Fruit fly (Drosophila melanogaster): ENCODE results near the gene CG31802.

CG31802 gene

DNA sequence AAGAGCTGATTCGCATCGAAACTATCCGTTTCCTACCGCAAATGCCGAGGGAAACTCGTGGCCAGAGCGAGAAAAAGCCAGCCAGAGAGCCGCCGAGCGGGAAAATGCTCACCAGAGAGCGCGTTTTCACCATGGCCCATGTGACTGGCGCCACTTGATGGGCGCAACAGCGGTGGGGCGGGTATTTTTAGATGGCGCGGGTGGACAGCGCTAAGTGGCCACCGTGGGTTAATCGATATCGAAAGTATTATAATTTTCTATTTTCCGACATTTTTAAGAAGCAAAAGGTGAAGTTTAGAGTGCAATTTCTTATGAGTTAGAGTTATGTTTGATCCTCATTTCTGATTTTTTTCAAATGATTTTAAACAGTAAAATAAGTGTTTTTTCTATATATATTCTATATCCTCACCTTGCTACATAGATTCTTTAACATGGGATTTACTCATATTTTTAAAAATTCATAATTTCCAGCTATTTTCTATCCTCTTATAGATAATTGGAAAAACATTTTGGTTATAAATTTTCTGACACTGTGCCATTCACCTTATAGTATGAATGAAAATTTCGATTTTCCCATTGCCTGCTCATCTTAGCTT, 24.3 kb downstream of the CG31802 start, which contains the start of gene Ptp36E (continued):
- peak; percentile 83 for TF ChIP-seq CG12659 (GFP tag; optimal IDR thresholded peaks at IDR 0.05)
- TF ChIP-seq CG4617 (GFP tag; optimal IDR thresholded peaks at IDR 0.05; ENCODE audit: borderline replicate concordance): peak; percentile 32
- TF ChIP-seq Eip74EF (GFP tag; optimal IDR thresholded peaks at IDR 0.05): peak in 1 of 2 experiments; percentile 6
- peak; percentile 83 for TF ChIP-seq CG17385 (GFP tag; optimal IDR thresholded peaks at IDR 0.05)
- TF ChIP-seq ato (GFP tag; IDR thresholded peaks at IDR 0.05; ENCODE audit: partially characterized antibody): no peak
- TF ChIP-seq tll (GFP tag; optimal IDR thresholded peaks at IDR 0.05): no peak
- peak; percentile 91 for TF ChIP-seq CG11504 (tag; optimal IDR thresholded peaks at IDR 0.05)
- TF ChIP-seq CG14014 (GFP tag; IDR thresholded peaks at IDR 0.05): peak; percentile 81
- no peak for TF ChIP-seq CG6791 (GFP tag; IDR thresholded peaks at IDR 0.05; ENCODE audit: partially characterized antibody)
- peak; percentile 70 for TF ChIP-seq ara (GFP tag; IDR thresholded peaks at IDR 0.05)
- TF ChIP-seq CG18599 (GFP tag; optimal IDR thresholded peaks at IDR 0.05): peak; percentile 95
- peak; percentile 40 for TF ChIP-seq caup (GFP tag; optimal IDR thresholded peaks at IDR 0.05; ENCODE audit: severe bottlenecking)
- TF ChIP-seq pros (GFP tag; optimal IDR thresholded peaks at IDR 0.05): no peak
- TF ChIP-seq jumu (GFP tag; optimal IDR thresholded peaks at IDR 0.05): peak; percentile 40
- TF ChIP-seq pan (optimal IDR thresholded peaks at IDR 0.05): no peak
- peak in 1 of 2 experiments; percentile 83 for TF ChIP-seq pan (GFP tag; optimal IDR thresholded peaks at IDR 0.05 in 1 of 2, IDR thresholded peaks at IDR 0.05 in 1 of 2)
- TF ChIP-seq Chrac-16 (GFP tag; optimal IDR thresholded peaks at IDR 0.05): peak; percentile 55
- no peak for TF ChIP-seq Dad (GFP tag; optimal IDR thresholded peaks at IDR 0.05)
- no peak for TF ChIP-seq CG2199 (GFP tag; IDR thresholded peaks at IDR 0.05)
- TF ChIP-seq zfh1 (GFP tag; IDR thresholded peaks at IDR 0.05): no peak
- TF ChIP-seq CG7928 (GFP tag; optimal IDR thresholded peaks at IDR 0.05): peak; percentile 40
- no peak for TF ChIP-seq dmrt11E (tag; optimal IDR thresholded peaks at IDR 0.05)
- TF ChIP-seq otp (GFP tag; IDR thresholded peaks at IDR 0.05): peak; percentile 58; the same call in 2 of the 3 replicates
- peak; percentile 85 for TF ChIP-seq CG4424 (GFP tag; optimal IDR thresholded peaks at IDR 0.05)
- TF ChIP-seq Xbp1 (GFP tag; optimal IDR thresholded peaks at IDR 0.05): peak; percentile 58
- no peak for TF ChIP-seq fd64A (GFP tag; optimal IDR thresholded peaks at IDR 0.05)
- TF ChIP-seq CG6654 (GFP tag; optimal IDR thresholded peaks at IDR 0.05): peak; percentile 66
- TF ChIP-seq cato (GFP tag; optimal IDR thresholded peaks at IDR 0.05; ENCODE audit: borderline replicate concordance): peak; percentile 59
- TF ChIP-seq fu2 (GFP tag; optimal IDR thresholded peaks at IDR 0.05): peak; percentile 12
- TF ChIP-seq Abd-B (GFP tag; optimal IDR thresholded peaks at IDR 0.05): peak; percentile 43
- TF ChIP-seq GATAe (GFP tag; conservative IDR thresholded peaks at IDR 0.05): no peak
- TF ChIP-seq so (GFP tag; IDR thresholded peaks at IDR 0.05): peak; percentile 53; the same call in 1 of the 3 replicates
- peak; percentile 13 for TF ChIP-seq Max (GFP tag; optimal IDR thresholded peaks at IDR 0.05)
- TF ChIP-seq CG31441 (GFP tag; IDR thresholded peaks at IDR 0.05): peak; percentile 91
- TF ChIP-seq CG2129 (GFP tag; IDR thresholded peaks at IDR 0.05; ENCODE audit: partially characterized antibody): no peak
- no peak for TF ChIP-seq pfk (GFP tag; optimal IDR thresholded peaks at IDR 0.05)
- TF ChIP-seq H2.0 (GFP tag; IDR thresholded peaks at IDR 0.05): peak; percentile 50; the same call in 1 of the 2 replicates
- TF ChIP-seq CG13123 (GFP tag; optimal IDR thresholded peaks at IDR 0.05): no peak
- TF ChIP-seq bsh (GFP tag; optimal IDR thresholded peaks at IDR 0.05): no peak
- peak; percentile 75 for TF ChIP-seq ttk (GFP tag; IDR thresholded peaks at IDR 0.05)
- TF ChIP-seq sr (GFP tag; IDR thresholded peaks at IDR 0.05): peak; percentile 50; the same call in 1 of the 3 replicates
- peak; percentile 72 for TF ChIP-seq trem (tag; optimal IDR thresholded peaks at IDR 0.05)
- TF ChIP-seq CG1233 (GFP tag; optimal IDR thresholded peaks at IDR 0.05): peak; percentile 79
- peak; percentile 49; the same call in 1 of the 2 replicates for TF ChIP-seq E2f2 (GFP tag; IDR thresholded peaks at IDR 0.05)
- no peak for TF ChIP-seq CG12236 (GFP tag; optimal IDR thresholded peaks at IDR 0.05)
- TF ChIP-seq psq (GFP tag; optimal IDR thresholded peaks at IDR 0.05): peak; percentile 63
- peak; percentile 90 for TF ChIP-seq grau (tag; optimal IDR thresholded peaks at IDR 0.05)
- TF ChIP-seq tin (GFP tag; optimal IDR thresholded peaks at IDR 0.05): peak; percentile 56
- peak; percentile 82 for TF ChIP-seq CG31224 (GFP tag; IDR thresholded peaks at IDR 0.05)

Data from whole organism, embryonic.